Fruit fly (Drosophila melanogaster) whole organism: ENCODE results near the gene Gmd.

Source experiments
- CG8478 ChIP-seq: fragments of >200 bp; optimal IDR thresholded peaks from 2 replicates; lab custom pipeline; 2018; ENCODE audit warnings: inconsistent platforms
- Dll ChIP-seq: fragments of >200 bp; optimal IDR thresholded peaks from 2 replicates; lab custom pipeline; 2017
- EcR ChIP-seq, 2 experiments: fragments of >200 bp; optimal IDR thresholded peaks; 2 replicates each; lab custom pipeline; 2017; ENCODE audit warnings: missing biosample characterization in 2 of 2, missing genetic modification characterization in 2 of 2, missing genetic modification reagents in 2 of 2
- pan ChIP-seq: fragments of >200 bp; optimal IDR thresholded peaks from 2 replicates; lab custom pipeline; 2017

DNA sequence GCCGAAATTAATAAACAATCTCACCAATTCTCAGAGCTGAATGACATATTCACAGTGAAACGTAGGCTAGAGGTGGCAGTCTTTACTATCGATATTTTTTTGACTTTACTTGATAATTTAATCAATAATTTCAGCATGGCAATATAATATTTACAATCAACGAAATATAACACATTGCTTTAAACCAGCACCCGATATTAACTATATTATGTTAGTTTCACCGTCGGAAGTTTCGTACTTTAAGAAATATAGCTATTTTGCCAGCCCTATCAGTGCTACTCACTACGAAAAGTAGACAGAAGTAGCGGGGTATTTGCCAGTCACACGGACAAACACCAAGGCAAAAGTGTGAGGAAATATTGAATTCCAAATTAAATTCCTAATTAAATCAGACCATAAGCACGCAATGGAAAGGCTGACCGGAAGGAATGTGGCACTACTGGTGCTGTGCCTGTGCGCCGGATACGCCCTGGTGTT is 34.0 kb upstream of the Gmd start, which contains the start of the genes CG31917, Tfb5 and SelT:
- TF ChIP-seq Dll (lab: Kevin White, UChicago) = no peak
- TF ChIP-seq pan (lab: Kevin White, UChicago) = no peak
- no peak for TF ChIP-seq CG8478 (lab: Kevin White, UChicago)
- TF ChIP-seq EcR (GFP tag; optimal IDR thresholded peaks at IDR 0.05; lab: Kevin White, UChicago) = no peak
